Worm (Caenorhabditis elegans) whole organism, mixed stage, embryonic: Measurements from ENCODE around the gene C53C11.1.

ENCODE experiments used
- blmp-1 ChIP-seq: fragments of 150-350 bp; optimal IDR thresholded peaks from 2 replicates; lab custom pipeline; 2014; ENCODE audit warnings: missing biosample characterization, missing genetic modification characterization
- ces-1 ChIP-seq: fragments of 150-350 bp; optimal IDR thresholded peaks from 2 replicates; lab custom pipeline; 2014; ENCODE audit warnings: missing biosample characterization, missing genetic modification reagents, missing genetic modification characterization
- elt-3 ChIP-seq: fragments of 150-350 bp; optimal IDR thresholded peaks from 2 replicates; lab custom pipeline; 2014; ENCODE audit warnings: missing biosample characterization, missing genetic modification characterization
- flh-1 ChIP-seq: fragments of 200-800 bp; sonication (Bioruptor generic); optimal IDR thresholded peaks from 2 replicates; lab custom pipeline; 2018; ENCODE audit warnings: mild to moderate bottlenecking, missing genetic modification characterization, moderate library complexity, missing compliant biosample characterization
- hlh-1 ChIP-seq: fragments of 150-350 bp; optimal IDR thresholded peaks from 2 replicates; lab custom pipeline; 2014; ENCODE audit warnings: missing biosample characterization, missing genetic modification reagents, missing genetic modification characterization
- lin-13 ChIP-seq: fragments of 150-350 bp; optimal IDR thresholded peaks from 2 replicates; lab custom pipeline; 2014; ENCODE audit warnings: missing biosample characterization, missing genetic modification characterization
- lsy-2 ChIP-seq: fragments of 150-350 bp; optimal IDR thresholded peaks from 2 replicates; lab custom pipeline; 2014; ENCODE audit warnings: missing biosample characterization, missing genetic modification characterization
- mab-5 ChIP-seq: fragments of 150-350 bp; optimal IDR thresholded peaks from 2 replicates; lab custom pipeline; 2014; ENCODE audit warnings: missing biosample characterization, missing genetic modification characterization
- nhr-12 ChIP-seq: fragments of 150-350 bp; optimal IDR thresholded peaks from 2 replicates; lab custom pipeline; 2014; ENCODE audit warnings: missing biosample characterization, missing genetic modification characterization
- nhr-237 ChIP-seq: fragments of 150-350 bp; optimal IDR thresholded peaks from 2 replicates; lab custom pipeline; 2014; ENCODE audit warnings: missing biosample characterization, missing genetic modification characterization
- sem-2 ChIP-seq: fragments of 200-800 bp; sonication (Bioruptor generic); optimal IDR thresholded peaks from 2 replicates; lab custom pipeline; 2018; ENCODE audit warnings: mild to moderate bottlenecking, missing genetic modification characterization, missing compliant biosample characterization
- unc-120 ChIP-seq: sonication (generic microtip); optimal IDR thresholded peaks from 2 replicates; lab custom pipeline; 2017; ENCODE audit warnings: missing genetic modification characterization, missing compliant biosample characterization; ENCODE audit not compliant: poor library complexity, severe bottlenecking
- unc-39 ChIP-seq: fragments of 150-350 bp; optimal IDR thresholded peaks from 2 replicates; lab custom pipeline; 2014; ENCODE audit warnings: missing biosample characterization, missing genetic modification characterization

DNA sequence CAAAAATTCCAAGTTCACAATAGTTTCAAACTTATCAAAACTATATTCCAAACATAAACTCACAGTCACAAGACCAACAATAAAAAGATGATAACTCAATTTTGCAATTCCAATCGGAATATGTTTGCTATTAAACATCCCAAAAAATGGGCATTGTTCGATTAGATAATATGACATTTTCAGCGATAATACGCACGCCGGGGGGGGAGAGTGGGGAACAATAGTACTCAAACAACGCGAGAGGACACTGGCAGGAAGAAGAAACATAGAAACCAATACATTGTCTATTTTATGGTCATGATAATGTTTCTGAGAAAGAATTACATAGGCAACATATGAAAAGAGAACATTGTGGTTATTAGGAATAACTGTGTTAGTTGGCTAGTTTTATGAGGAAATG lies 35.3 kb downstream of the C53C11.1 start:
- no peak for TF ChIP-seq hlh-1 (tag; lab: Kevin White, UChicago)
- TF ChIP-seq nhr-237 (tag; lab: Kevin White, UChicago) = no peak
- no peak for TF ChIP-seq flh-1
- no peak for TF ChIP-seq ces-1 (GFP tag; lab: Kevin White, UChicago)
- no peak for TF ChIP-seq lin-13 (tag; lab: Kevin White, UChicago)
- TF ChIP-seq sem-2 (GFP tag; lab: Kevin White, UChicago) = no peak
- no peak for TF ChIP-seq mab-5 (tag; lab: Kevin White, UChicago)
- TF ChIP-seq unc-120 (tag; lab: Kevin White, UChicago) = no peak
- TF ChIP-seq nhr-12 (tag; lab: Kevin White, UChicago) = no peak
- TF ChIP-seq elt-3 (tag; lab: Kevin White, UChicago) = no peak
- TF ChIP-seq lsy-2 (tag; lab: Kevin White, UChicago) = no peak
- no peak for TF ChIP-seq unc-39 (tag; lab: Kevin White, UChicago)
- no peak for TF ChIP-seq blmp-1 (tag; lab: Kevin White, UChicago)
